Worm (Caenorhabditis elegans) whole organism, L4 larva: ENCODE results near the gene gro-1.

ENCODE experiments used
- F49E8.2 ChIP-seq: sonication (generic microtip); optimal IDR thresholded peaks from 2 replicates; lab custom pipeline; 2016; ENCODE audit warnings: missing compliant biosample characterization, mild to moderate bottlenecking, missing genetic modification characterization, borderline replicate concordance
- aly-2 ChIP-seq: sonication (generic microtip); optimal IDR thresholded peaks from 2 replicates; lab custom pipeline; 2018; ENCODE audit warnings: missing biosample characterization, missing genetic modification characterization
- attf-4 ChIP-seq: sonication (generic microtip); optimal IDR thresholded peaks from 3 replicates; lab custom pipeline; 2017; ENCODE audit warnings: missing biosample characterization, missing genetic modification characterization
- nhr-25 ChIP-seq: sonication (generic microtip); optimal IDR thresholded peaks from 2 replicates; lab custom pipeline; 2017; ENCODE audit warnings: missing genetic modification characterization, mild to moderate bottlenecking, missing compliant biosample characterization, antibody characterized with exemption, moderate library complexity, borderline replicate concordance; ENCODE audit not compliant: insufficient read depth
- nhr-6 ChIP-seq: fragments of 150-350 bp; optimal IDR thresholded peaks from 2 replicates; lab custom pipeline; 2014; ENCODE audit warnings: missing biosample characterization, missing genetic modification characterization
- set-16 ChIP-seq: fragments of 200-800 bp; sonication (Bioruptor generic); IDR thresholded peaks from 2 replicates; pipeline ENCODE4 v1.3.6; 2022; ENCODE audit warnings: missing genetic modification reagents, missing genetic modification characterization, missing compliant biosample characterization

ce11 chrIII:5245067-5245466 lies 19.8 kb upstream of the gro-1 start:
- TF ChIP-seq nhr-6 (tag; lab: Kevin White, UChicago) (no peak), aly-2 (no peak), attf-4 (tag; lab: Kevin White, UChicago) (no peak), F49E8.2 (tag; lab: Kevin White, UChicago) (no peak), nhr-25 (tag; lab: Kevin White, UChicago) (no peak), set-16 (GFP tag; lab: Robert Waterston, UW) (no peak)
